Worm (Caenorhabditis elegans) whole organism, midembryonic: ENCODE data around the gene unc-45.

Source experiments
- T22C8.4 ChIP-seq: fragments of 200-800 bp; sonication (Bioruptor generic); IDR thresholded peaks from 2 replicates; pipeline ENCODE4 v1.3.6; 2022; ENCODE audit warnings: missing genetic modification characterization, missing compliant biosample characterization
- cog-1 ChIP-seq: sonication (generic microtip); optimal IDR thresholded peaks from 2 replicates; lab custom pipeline; 2016; ENCODE audit warnings: missing genetic modification characterization, missing compliant biosample characterization
- flt-1 ChIP-seq: fragments of 200-800 bp; sonication (Bioruptor generic); IDR thresholded peaks from 2 replicates; pipeline ENCODE4 v1.3.6; 2022; ENCODE audit warnings: missing genetic modification characterization, missing compliant biosample characterization
- klf-2 ChIP-seq: fragments of 200-800 bp; sonication (Bioruptor generic); conservative IDR thresholded peaks from 2 replicates; pipeline ENCODE4 v1.3.6; 2022; ENCODE audit warnings: missing genetic modification reagents, missing genetic modification characterization, missing compliant biosample characterization
- med-1 ChIP-seq: sonication (generic microtip); optimal IDR thresholded peaks from 2 replicates; lab custom pipeline; 2017; ENCODE audit warnings: missing genetic modification characterization, mild to moderate bottlenecking, missing compliant biosample characterization, antibody characterized with exemption, missing genetic modification reagents; ENCODE audit not compliant: insufficient read depth
- ref-1 ChIP-seq: fragments of 200-800 bp; sonication (Bioruptor generic); conservative IDR thresholded peaks from 2 replicates; pipeline ENCODE4 v1.3.6; 2022; ENCODE audit warnings: missing genetic modification reagents, missing genetic modification characterization, missing compliant biosample characterization
- tab-1 ChIP-seq: fragments of 200-800 bp; sonication (Bioruptor generic); IDR thresholded peaks from 2 replicates; pipeline ENCODE4 v1.3.6; 2022; ENCODE audit warnings: missing genetic modification characterization, missing compliant biosample characterization
- ztf-23 ChIP-seq: fragments of 200-800 bp; sonication (Bioruptor generic); IDR thresholded peaks from 2 replicates; pipeline ENCODE4 v1.3.6; 2022; ENCODE audit warnings: missing genetic modification reagents, missing genetic modification characterization, missing compliant biosample characterization
- ztf-29 ChIP-seq: fragments of 200-800 bp; sonication (Bioruptor generic); IDR thresholded peaks from 2 replicates; pipeline ENCODE4 v1.3.6; 2022; ENCODE audit warnings: missing genetic modification reagents, missing genetic modification characterization, missing compliant biosample characterization

unc-45 gene

ce11 chrIII:491090-491597, at the start of gene unc-45:
unc-45 (plus strand) TSS chrIII:491547.
- TF ChIP-seq ztf-23 (GFP tag; lab: Robert Waterston, UW) (no peak), flt-1 (GFP tag; lab: Robert Waterston, UW) (no peak)

- TF ChIP-seq klf-2 (GFP tag; lab: Robert Waterston, UW): no peak
- TF ChIP-seq ztf-23 (GFP tag; lab: Robert Waterston, UW): no peak
- TF ChIP-seq ztf-29 (GFP tag; lab: Robert Waterston, UW): no peak
- no peak for TF ChIP-seq med-1 (GFP tag; lab: Kevin White, UChicago)
- no peak for TF ChIP-seq flt-1 (GFP tag; lab: Robert Waterston, UW)
- TF ChIP-seq ref-1 (GFP tag; lab: Robert Waterston, UW): no peak
- no peak for TF ChIP-seq cog-1
- TF ChIP-seq tab-1 (GFP tag; lab: Robert Waterston, UW): no peak
- TF ChIP-seq T22C8.4 (GFP tag; lab: Robert Waterston, UW): no peak
These were observed 47.2 kb upstream of the unc-45 start, which contains the start of gene Y55B1BR.8 for ce11 chrIII:444101-444500. Y55B1BR.8 (plus strand) TSS chrIII:444401.

- TF ChIP-seq ref-1 (GFP tag; lab: Robert Waterston, UW): no peak
- no peak for TF ChIP-seq klf-2 (GFP tag; lab: Robert Waterston, UW)
- no peak for TF ChIP-seq tab-1 (GFP tag; lab: Robert Waterston, UW)
- no peak for TF ChIP-seq cog-1
- TF ChIP-seq ztf-29 (GFP tag; lab: Robert Waterston, UW): no peak
- no peak for TF ChIP-seq ztf-23 (GFP tag; lab: Robert Waterston, UW)
- TF ChIP-seq T22C8.4 (GFP tag; lab: Robert Waterston, UW): no peak
- no peak for TF ChIP-seq med-1 (GFP tag; lab: Kevin White, UChicago)
- no peak for TF ChIP-seq flt-1 (GFP tag; lab: Robert Waterston, UW)
These were observed 44.5 kb upstream of the unc-45 start for ce11 chrIII:446860-447259.

ce11 chrIII:455793-456192, 35.6 kb upstream of the unc-45 start:
- TF ChIP-seq flt-1 (GFP tag; lab: Robert Waterston, UW) (no peak), tab-1 (GFP tag; lab: Robert Waterston, UW) (no peak), cog-1 (no peak), med-1 (GFP tag; lab: Kevin White, UChicago) (no peak), T22C8.4 (GFP tag; lab: Robert Waterston, UW) (no peak), ztf-29 (GFP tag; lab: Robert Waterston, UW) (no peak)

ce11 chrIII:463711-464110, 27.6 kb upstream of the unc-45 start, which contains the start of gene Y55B1BR.6:
Y55B1BR.6 (minus strand) TSS chrIII:463811.
- TF ChIP-seq tab-1 (GFP tag; lab: Robert Waterston, UW) (no peak), ztf-29 (GFP tag; lab: Robert Waterston, UW) (no peak), ztf-23 (GFP tag; lab: Robert Waterston, UW) (no peak), klf-2 (GFP tag; lab: Robert Waterston, UW) (no peak), ref-1 (GFP tag; lab: Robert Waterston, UW) (no peak), flt-1 (GFP tag; lab: Robert Waterston, UW) (no peak), med-1 (GFP tag; lab: Kevin White, UChicago) (no peak), T22C8.4 (GFP tag; lab: Robert Waterston, UW) (no peak), cog-1 (no peak)

- no peak for TF ChIP-seq cog-1
- no peak for TF ChIP-seq klf-2 (GFP tag; lab: Robert Waterston, UW)
- TF ChIP-seq tab-1 (GFP tag; lab: Robert Waterston, UW): no peak
- no peak for TF ChIP-seq med-1 (GFP tag; lab: Kevin White, UChicago)
- TF ChIP-seq ztf-29 (GFP tag; lab: Robert Waterston, UW): no peak
- TF ChIP-seq ref-1 (GFP tag; lab: Robert Waterston, UW): no peak
- no peak for TF ChIP-seq ztf-23 (GFP tag; lab: Robert Waterston, UW)
- TF ChIP-seq flt-1 (GFP tag; lab: Robert Waterston, UW): no peak
These were observed 19.5 kb upstream of the unc-45 start, which contains the start of the genes magu-1 and nemp-1 for ce11 chrIII:471644-472401. magu-1 (minus strand) TSS chrIII:471702. nemp-1 (plus strand) TSS chrIII:472317.

- TF ChIP-seq cog-1 (no peak), tab-1 (GFP tag; lab: Robert Waterston, UW) (no peak), klf-2 (GFP tag; lab: Robert Waterston, UW) (no peak), ztf-29 (GFP tag; lab: Robert Waterston, UW) (no peak), T22C8.4 (GFP tag; lab: Robert Waterston, UW) (no peak), ztf-23 (GFP tag; lab: Robert Waterston, UW) (no peak), med-1 (GFP tag; lab: Kevin White, UChicago) (no peak), ref-1 (GFP tag; lab: Robert Waterston, UW) (no peak), flt-1 (GFP tag; lab: Robert Waterston, UW) (no peak)
These were observed 16.2 kb upstream of the unc-45 start, which contains the start of gene mat-3 for ce11 chrIII:475154-475553. mat-3 (plus strand) TSS chrIII:475454.

ce11 chrIII:481259-481658, 10.1 kb upstream of the unc-45 start:
- TF ChIP-seq med-1 (GFP tag; lab: Kevin White, UChicago) (no peak), cog-1 (no peak), flt-1 (GFP tag; lab: Robert Waterston, UW) (no peak), klf-2 (GFP tag; lab: Robert Waterston, UW) (no peak), ztf-23 (GFP tag; lab: Robert Waterston, UW) (no peak), ztf-29 (GFP tag; lab: Robert Waterston, UW) (no peak), ref-1 (GFP tag; lab: Robert Waterston, UW) (no peak), tab-1 (GFP tag; lab: Robert Waterston, UW) (no peak), T22C8.4 (GFP tag; lab: Robert Waterston, UW) (no peak)

- TF ChIP-seq flt-1 (GFP tag; lab: Robert Waterston, UW): no peak
- TF ChIP-seq T22C8.4 (GFP tag; lab: Robert Waterston, UW): no peak
- TF ChIP-seq ztf-29 (GFP tag; lab: Robert Waterston, UW): no peak
- no peak for TF ChIP-seq med-1 (GFP tag; lab: Kevin White, UChicago)
- no peak for TF ChIP-seq tab-1 (GFP tag; lab: Robert Waterston, UW)
- TF ChIP-seq cog-1: no peak
- TF ChIP-seq ztf-23 (GFP tag; lab: Robert Waterston, UW): no peak
These were observed 8.6 kb upstream of the unc-45 start for ce11 chrIII:482739-483138.
